Fruit fly (Drosophila melanogaster) whole organism, pupa: ENCODE results near the gene CG14082.
A peak's percentile ranks its signal among the peaks of the same experiment; 100 is the strongest.

Experiments used
- CG10348 ChIP-seq: fragments of 200-800 bp; sonication (Bioruptor generic); IDR thresholded peaks from 2 replicates; pipeline ENCODE4 v1.3.6; 2022; ENCODE audit warnings: missing biosample characterization, missing genetic modification characterization
- CG12605 ChIP-seq: fragments of 200-800 bp; sonication (Bioruptor generic); IDR thresholded peaks from 2 replicates; pipeline ENCODE4 v1.3.6; 2022; ENCODE audit warnings: missing biosample characterization, missing genetic modification characterization
- CG13204 ChIP-seq: fragments of 200-800 bp; sonication (Bioruptor generic); optimal IDR thresholded peaks from 2 replicates; lab custom pipeline; 2018; ENCODE audit warnings: missing biosample characterization, mild to moderate bottlenecking, missing genetic modification characterization, moderate library complexity
- CG14655 ChIP-seq: fragments of 200-800 bp; sonication (Bioruptor generic); optimal IDR thresholded peaks from 3 replicates; lab custom pipeline; 2017; ENCODE audit warnings: mild to moderate bottlenecking, missing biosample characterization, missing genetic modification reagents, missing genetic modification characterization
- CG15710 ChIP-seq: fragments of 200-800 bp; sonication (Bioruptor generic); optimal IDR thresholded peaks from 2 replicates; lab custom pipeline; 2018; ENCODE audit warnings: missing biosample characterization, mild to moderate bottlenecking, missing genetic modification characterization, moderate library complexity
- CG17806 ChIP-seq: fragments of 200-800 bp; sonication (Bioruptor generic); optimal IDR thresholded peaks from 2 replicates; lab custom pipeline; 2018; ENCODE audit warnings: missing biosample characterization, mild to moderate bottlenecking, missing genetic modification characterization, moderate library complexity
- CG32121 ChIP-seq: fragments of 200-800 bp; sonication (Bioruptor generic); IDR thresholded peaks from 2 replicates; pipeline ENCODE4 v1.3.6; 2022; ENCODE audit warnings: missing biosample characterization, missing genetic modification characterization
- CG34367 ChIP-seq: fragments of 200-800 bp; sonication (Bioruptor generic); optimal IDR thresholded peaks from 2 replicates; lab custom pipeline; 2018; ENCODE audit warnings: missing biosample characterization, mild to moderate bottlenecking, missing genetic modification characterization
- CG4496 ChIP-seq: fragments of 200-800 bp; sonication (Bioruptor generic); IDR thresholded peaks from 3 replicates; pipeline ENCODE4 v1.3.6; 2022; ENCODE audit warnings: missing biosample characterization, missing genetic modification characterization
- CG8159 ChIP-seq: fragments of 200-800 bp; sonication (Bioruptor generic); optimal IDR thresholded peaks from 3 replicates; lab custom pipeline; 2018; ENCODE audit warnings: missing biosample characterization, mild to moderate bottlenecking, missing genetic modification characterization, moderate library complexity
- CG8301 ChIP-seq: fragments of 200-800 bp; sonication (Bioruptor generic); optimal IDR thresholded peaks from 2 replicates; lab custom pipeline; 2018; ENCODE audit warnings: missing biosample characterization, mild to moderate bottlenecking, missing genetic modification characterization
- CG9948 ChIP-seq: fragments of 200-800 bp; sonication (Bioruptor generic); optimal IDR thresholded peaks from 2 replicates; lab custom pipeline; 2018; ENCODE audit warnings: missing biosample characterization, mild to moderate bottlenecking, missing genetic modification characterization, moderate library complexity
- D1 ChIP-seq: fragments of 200-800 bp; sonication (Bioruptor generic); optimal IDR thresholded peaks from 2 replicates; lab custom pipeline; 2018; ENCODE audit warnings: missing biosample characterization, mild to moderate bottlenecking, missing genetic modification characterization, moderate library complexity
- EcR ChIP-seq: fragments of 200-800 bp; sonication (Bioruptor generic); optimal IDR thresholded peaks from 3 replicates; lab custom pipeline; 2019; ENCODE audit warnings: missing biosample characterization, missing genetic modification characterization, mild to moderate bottlenecking, moderate library complexity, missing genetic modification reagents
- Ets98B ChIP-seq: fragments of 200-800 bp; sonication (Bioruptor generic); IDR thresholded peaks from 2 replicates; pipeline ENCODE4 v1.3.6; 2022; ENCODE audit warnings: missing biosample characterization, missing genetic modification characterization
- Pif1A ChIP-seq: fragments of 200-800 bp; sonication (Bioruptor generic); optimal IDR thresholded peaks from 3 replicates; lab custom pipeline; 2016; ENCODE audit warnings: missing biosample characterization, missing genetic modification characterization
- Pif1B ChIP-seq: fragments of 200-800 bp; sonication (Bioruptor generic); optimal IDR thresholded peaks from 3 replicates; lab custom pipeline; 2016; ENCODE audit warnings: missing biosample characterization, missing genetic modification characterization
- Snoo ChIP-seq: fragments of 200-800 bp; sonication (Bioruptor generic); optimal IDR thresholded peaks from 3 replicates; lab custom pipeline; 2017; ENCODE audit warnings: missing biosample characterization, mild to moderate bottlenecking, missing genetic modification characterization, inconsistent platforms
- fd96Ca ChIP-seq: fragments of 200-800 bp; sonication (Bioruptor generic); IDR thresholded peaks from 3 replicates; pipeline ENCODE4 v1.3.6; 2022; ENCODE audit warnings: missing biosample characterization, missing genetic modification characterization
- gl ChIP-seq: fragments of 200-800 bp; sonication (Bioruptor generic); optimal IDR thresholded peaks from 2 replicates; lab custom pipeline; 2018; ENCODE audit warnings: missing biosample characterization, mild to moderate bottlenecking, missing genetic modification characterization
- rn ChIP-seq: fragments of 200-800 bp; sonication (Bioruptor generic); IDR thresholded peaks from 2 replicates; pipeline ENCODE4 v1.3.6; 2022; ENCODE audit warnings: missing biosample characterization, missing genetic modification characterization

Gene CG14082

dm6 chr3L:19100188-19100587 lies 38.6 kb downstream of the CG14082 start, which contains the start of gene Gem2:
TSS of gene Gem2 (minus strand) at chr3L:19100363.
- TF ChIP-seq D1 (tag; lab: Kevin White, UChicago) (peak; percentile 88), CG8301 (tag; lab: Kevin White, UChicago) (no peak)

dm6 chr3L:19097665-19098082 lies 41.1 kb downstream of the CG14082 start, which contains the start of the genes Naxd and CG14079:
TSS of gene Naxd (minus strand) at chr3L:19097709.
TSS of gene CG14079 (plus strand) at chr3L:19097999.
- TF ChIP-seq Snoo (tag; lab: Kevin White, UChicago) = peak; percentile 61
- TF ChIP-seq CG9948 = peak; percentile 69
- peak; percentile 64 for TF ChIP-seq CG12605
- no peak for TF ChIP-seq D1 (tag; lab: Kevin White, UChicago)
- no peak for TF ChIP-seq EcR (GFP tag; lab: Kevin White, UChicago)
- peak; percentile 75 for TF ChIP-seq Ets98B (GFP tag; lab: Robert Waterston, UW)
- TF ChIP-seq CG13204 (GFP tag; lab: Kevin White, UChicago) = no peak
- TF ChIP-seq gl (tag; lab: Kevin White, UChicago) = peak; percentile 18
- peak; percentile 64 for TF ChIP-seq CG34367 (tag; lab: Kevin White, UChicago)
- TF ChIP-seq Pif1A (GFP tag; lab: Kevin White, UChicago) = no peak
- peak; percentile 77 for TF ChIP-seq CG32121 (GFP tag; lab: Robert Waterston, UW)
- peak; percentile 70 for TF ChIP-seq Pif1B (GFP tag; lab: Kevin White, UChicago)
- peak; percentile 86 for TF ChIP-seq CG4496 (GFP tag; lab: Robert Waterston, UW)
- peak; percentile 85 for TF ChIP-seq CG17806 (tag; lab: Kevin White, UChicago)
- TF ChIP-seq CG10348 = peak; percentile 42; the same call in 1 of the 2 replicates
- peak; percentile 54 for TF ChIP-seq rn
- peak; percentile 83 for TF ChIP-seq CG15710
- TF ChIP-seq CG8159 (tag; lab: Kevin White, UChicago) = peak; percentile 71
- TF ChIP-seq CG8301 (tag; lab: Kevin White, UChicago) = peak; percentile 73
- TF ChIP-seq fd96Ca (GFP tag; lab: Robert Waterston, UW) = no peak; the same call in 2 of the 3 replicates
- TF ChIP-seq CG14655 (GFP tag; lab: Kevin White, UChicago) = peak; percentile 83

dm6 chr3L:19097102-19097501 lies 41.7 kb downstream of the CG14082 start:
- TF ChIP-seq EcR (GFP tag; lab: Kevin White, UChicago) (peak; percentile 41), CG4496 (GFP tag; lab: Robert Waterston, UW) (no peak), Snoo (tag; lab: Kevin White, UChicago) (no peak)
- TF ChIP-seq, all 21 proteins: peak for 1

dm6 chr3L:19096032-19096431 lies 42.7 kb downstream of the CG14082 start, which contains the start of gene CNPYb:
TSS of gene CNPYb (minus strand) at chr3L:19096217.
- TF ChIP-seq CG12605 (no peak), Pif1B (GFP tag; lab: Kevin White, UChicago) (peak; percentile 1), D1 (tag; lab: Kevin White, UChicago) (peak; percentile 6)

- TF ChIP-seq gl (tag; lab: Kevin White, UChicago) (no peak), CG4496 (GFP tag; lab: Robert Waterston, UW) (no peak), EcR (GFP tag; lab: Kevin White, UChicago) (peak; percentile 100), CG9948 (no peak), D1 (tag; lab: Kevin White, UChicago) (peak; percentile 51), CG17806 (tag; lab: Kevin White, UChicago) (peak; percentile 17), Pif1A (GFP tag; lab: Kevin White, UChicago) (no peak), Ets98B (GFP tag; lab: Robert Waterston, UW) (no peak), CG14655 (GFP tag; lab: Kevin White, UChicago) (no peak), CG8159 (tag; lab: Kevin White, UChicago) (no peak), Pif1B (GFP tag; lab: Kevin White, UChicago) (no peak), CG13204 (GFP tag; lab: Kevin White, UChicago) (no peak), CG8301 (tag; lab: Kevin White, UChicago) (no peak), CG12605 (no peak)
Observed at dm6 chr3L:19092125-19093058, 46.4 kb downstream of the CG14082 start, which contains the start of gene MESR6. TSS of gene MESR6 (plus strand) at chr3L:19092670.

dm6 chr3L:19091423-19092124 lies 47.2 kb downstream of the CG14082 start:
- TF ChIP-seq CG13204 (GFP tag; lab: Kevin White, UChicago) (peak; percentile 87), gl (tag; lab: Kevin White, UChicago) (peak; percentile 8), CG32121 (GFP tag; lab: Robert Waterston, UW) (peak; percentile 52; the same call in 1 of the 2 replicates), CG14655 (GFP tag; lab: Kevin White, UChicago) (no peak), Ets98B (GFP tag; lab: Robert Waterston, UW) (no peak), CG12605 (no peak; the same call in 1 of the 2 replicates), Snoo (tag; lab: Kevin White, UChicago) (peak; percentile 0), CG10348 (no peak), CG15710 (no peak), rn (no peak), CG8159 (tag; lab: Kevin White, UChicago) (peak; percentile 15), CG17806 (tag; lab: Kevin White, UChicago) (no peak), fd96Ca (GFP tag; lab: Robert Waterston, UW) (peak; percentile 37; the same call in 2 of the 3 replicates), D1 (tag; lab: Kevin White, UChicago) (no peak), CG34367 (tag; lab: Kevin White, UChicago) (no peak), Pif1A (GFP tag; lab: Kevin White, UChicago) (no peak), Pif1B (GFP tag; lab: Kevin White, UChicago) (peak; percentile 39), EcR (GFP tag; lab: Kevin White, UChicago) (peak; percentile 64), CG4496 (GFP tag; lab: Robert Waterston, UW) (no peak; the same call in 2 of the 3 replicates), CG9948 (no peak), CG8301 (tag; lab: Kevin White, UChicago) (no peak)
